Worm (Caenorhabditis elegans) whole organism, L4 larva: ENCODE data around the gene Y17G7B.12.
A peak's percentile ranks its signal among the peaks of the same experiment; 100 is the strongest.

Experiments used
- F26F4.8 ChIP-seq: fragments of 200-800 bp; sonication (Bioruptor generic); conservative IDR thresholded peaks from 2 replicates; pipeline ENCODE4 v1.3.6; 2022; ENCODE audit warnings: missing genetic modification characterization, missing compliant biosample characterization
- F44E2.7 ChIP-seq: fragments of 200-800 bp; sonication (Bioruptor generic); IDR thresholded peaks from 2 replicates; pipeline ENCODE4 v2.1.2; 2022; ENCODE audit warnings: missing genetic modification characterization, missing compliant biosample characterization
- T26A8.4 ChIP-seq: fragments of 200-800 bp; sonication (Bioruptor generic); IDR thresholded peaks from 2 replicates; pipeline ENCODE4 v1.3.6; 2022; ENCODE audit warnings: missing genetic modification characterization, missing compliant biosample characterization
- Y105C5A.15 ChIP-seq: fragments of 200-800 bp; sonication (Bioruptor generic); IDR thresholded peaks from 2 replicates; pipeline ENCODE4 v1.3.6; 2022; ENCODE audit warnings: missing genetic modification characterization, missing compliant biosample characterization
- Y48G9A.11 ChIP-seq: fragments of 200-800 bp; sonication (Bioruptor generic); IDR thresholded peaks from 2 replicates; pipeline ENCODE4 v1.3.6; 2022; ENCODE audit warnings: missing genetic modification reagents, missing genetic modification characterization, missing compliant biosample characterization
- Y5F2A.4 ChIP-seq: fragments of 200-800 bp; sonication (Bioruptor generic); optimal IDR thresholded peaks from 2 replicates; lab custom pipeline; 2018; ENCODE audit warnings: mild to moderate bottlenecking, missing genetic modification characterization, missing compliant biosample characterization
- ZK337.2 ChIP-seq: fragments of 200-800 bp; sonication (Bioruptor generic); IDR thresholded peaks from 2 replicates; pipeline ENCODE4 v1.3.6; 2022; ENCODE audit warnings: missing genetic modification reagents, missing genetic modification characterization, missing compliant biosample characterization
- aha-1 ChIP-seq: fragments of 150-350 bp; peaks from one replicate; lab custom pipeline; 2014; ENCODE audit warnings: missing biosample characterization, missing genetic modification characterization
- ama-1 ChIP-seq: fragments of 150-350 bp; optimal IDR thresholded peaks from 2 replicates; lab custom pipeline; 2014; ENCODE audit warnings: inconsistent platforms, mixed read lengths
- arid-1 ChIP-seq: fragments of 200-800 bp; sonication (Bioruptor generic); conservative IDR thresholded peaks from 2 replicates; pipeline ENCODE4 v1.3.6; 2022; ENCODE audit warnings: missing genetic modification reagents, missing genetic modification characterization, missing compliant biosample characterization
- ceh-44 ChIP-seq: fragments of 200-800 bp; sonication (Bioruptor generic); IDR thresholded peaks from 2 replicates; pipeline ENCODE4 v1.3.6; 2022; ENCODE audit warnings: missing genetic modification reagents, missing genetic modification characterization, missing compliant biosample characterization
- ceh-62 ChIP-seq: sonication (generic microtip); optimal IDR thresholded peaks from 2 replicates; lab custom pipeline; 2017; ENCODE audit warnings: missing biosample characterization, missing genetic modification characterization
- ctbp-1 ChIP-seq: fragments of 200-800 bp; sonication (Bioruptor generic); IDR thresholded peaks from 2 replicates; pipeline ENCODE4 v1.3.6; 2022; ENCODE audit warnings: missing genetic modification reagents, missing genetic modification characterization, missing compliant biosample characterization
- daf-16 ChIP-seq, 3 experiments: sonication (generic microtip); optimal IDR thresholded peaks; 2 replicates each; lab custom pipeline; 2016 to 2017; ENCODE audit warnings: missing genetic modification characterization in 3 of 3, missing genetic modification reagents in 3 of 3, mild to moderate bottlenecking in 2 of 3, missing compliant biosample characterization in 2 of 3, missing biosample characterization in 1 of 3, moderate library complexity in 1 of 3
- daf-8 ChIP-seq: fragments of 200-800 bp; sonication (Bioruptor generic); IDR thresholded peaks from 2 replicates; pipeline ENCODE4 v1.3.6; 2022; ENCODE audit warnings: missing genetic modification characterization, missing compliant biosample characterization
- dve-1 ChIP-seq: sonication (generic microtip); optimal IDR thresholded peaks from 2 replicates; lab custom pipeline; 2017; ENCODE audit warnings: antibody characterized with exemption, mild to moderate bottlenecking, missing genetic modification characterization, missing compliant biosample characterization; ENCODE audit not compliant: insufficient read depth
- fos-1 ChIP-seq: fragments of 150-350 bp; optimal IDR thresholded peaks from 2 replicates; lab custom pipeline; 2014; ENCODE audit warnings: missing biosample characterization, missing genetic modification characterization
- gei-8 ChIP-seq: fragments of 200-800 bp; sonication (Bioruptor generic); optimal IDR thresholded peaks from 2 replicates; lab custom pipeline; 2018; ENCODE audit warnings: mild to moderate bottlenecking, missing genetic modification characterization, missing compliant biosample characterization
- hlh-11 ChIP-seq: fragments of 200-800 bp; sonication (Bioruptor generic); optimal IDR thresholded peaks from 2 replicates; lab custom pipeline; 2018; ENCODE audit warnings: mild to moderate bottlenecking, missing genetic modification characterization, missing compliant biosample characterization
- hmg-1.1 ChIP-seq: fragments of 200-800 bp; sonication (Bioruptor generic); IDR thresholded peaks from 2 replicates; pipeline ENCODE4 v1.3.6; 2022; ENCODE audit warnings: missing genetic modification reagents, missing genetic modification characterization, missing compliant biosample characterization
- lim-7 ChIP-seq: fragments of 200-800 bp; sonication (Bioruptor generic); IDR thresholded peaks from 2 replicates; pipeline ENCODE4 v1.3.6; 2022; ENCODE audit warnings: missing genetic modification characterization, missing compliant biosample characterization
- lin-1 ChIP-seq: fragments of 200-800 bp; sonication (Bioruptor generic); IDR thresholded peaks from 2 replicates; pipeline ENCODE4 v1.3.6; 2022; ENCODE audit warnings: missing genetic modification reagents, missing genetic modification characterization, missing compliant biosample characterization
- lin-15B ChIP-seq: fragments of 150-350 bp; sonication (generic microtip); optimal IDR thresholded peaks from 3 replicates; lab custom pipeline; 2014; ENCODE audit warnings: missing biosample characterization, missing genetic modification characterization
- lin-38 ChIP-seq: fragments of 200-800 bp; sonication (Bioruptor generic); IDR thresholded peaks from 2 replicates; pipeline ENCODE4 v1.3.6; 2022; ENCODE audit warnings: missing genetic modification reagents, missing genetic modification characterization, missing compliant biosample characterization
- madf-5 ChIP-seq, 2 experiments: fragments of 200-800 bp; sonication (Bioruptor generic); IDR thresholded peaks; 2 replicates each; pipeline ENCODE4 v1.3.6; 2022; ENCODE audit warnings: missing compliant biosample characterization in 2 of 2, missing genetic modification characterization in 2 of 2
- mdl-1 ChIP-seq, 2 experiments: fragments of 150-350 bp in 1 of 2; sonication (generic microtip) in 1 of 2; optimal IDR thresholded peaks; 2 replicates each; lab custom pipeline; 2014 to 2017; ENCODE audit warnings: missing biosample characterization in 2 of 2, missing genetic modification characterization in 2 of 2
- mdt-29 ChIP-seq: fragments of 200-800 bp; sonication (Bioruptor generic); IDR thresholded peaks from 2 replicates; pipeline ENCODE4 v1.3.6; 2022; ENCODE audit warnings: missing genetic modification reagents, missing genetic modification characterization, missing compliant biosample characterization
- mes-2 ChIP-seq: sonication (generic microtip); optimal IDR thresholded peaks from 2 replicates; lab custom pipeline; 2016; ENCODE audit warnings: missing genotype, mild to moderate bottlenecking, missing genetic modification characterization, missing compliant biosample characterization; ENCODE audit not compliant: poor library complexity, severe bottlenecking
- mxl-2 ChIP-seq: fragments of 200-800 bp; sonication (Bioruptor generic); conservative IDR thresholded peaks from 2 replicates; pipeline ENCODE4 v1.3.6; 2022; ENCODE audit warnings: missing genetic modification reagents, missing genetic modification characterization, missing compliant biosample characterization
- mxl-3 ChIP-seq: fragments of 200-800 bp; sonication (Bioruptor generic); optimal IDR thresholded peaks from 2 replicates; lab custom pipeline; 2018; ENCODE audit warnings: mild to moderate bottlenecking, missing genetic modification characterization, missing compliant biosample characterization
- nhr-102 ChIP-seq: sonication (generic microtip); optimal IDR thresholded peaks from 2 replicates; lab custom pipeline; 2016; ENCODE audit warnings: mild to moderate bottlenecking, missing genetic modification characterization, moderate library complexity, missing compliant biosample characterization
- nhr-11 ChIP-seq: fragments of 150-350 bp; optimal IDR thresholded peaks from 2 replicates; lab custom pipeline; 2014; ENCODE audit warnings: missing biosample characterization, missing genetic modification characterization
- nhr-111 ChIP-seq: fragments of 200-800 bp; sonication (Bioruptor generic); optimal IDR thresholded peaks from 2 replicates; lab custom pipeline; 2018; ENCODE audit warnings: mild to moderate bottlenecking, missing genetic modification characterization, missing compliant biosample characterization
- nhr-48 ChIP-seq: sonication (generic microtip); optimal IDR thresholded peaks from 2 replicates; lab custom pipeline; 2016; ENCODE audit warnings: mild to moderate bottlenecking, missing genetic modification characterization, missing compliant biosample characterization
- nhr-77 ChIP-seq: fragments of 150-350 bp; optimal IDR thresholded peaks from 2 replicates; lab custom pipeline; 2014; ENCODE audit warnings: missing biosample characterization, missing genetic modification characterization
- pha-4 ChIP-seq, 2 experiments: fragments of 150-350 bp in 1 of 2; fragments of 200-800 bp in 1 of 2; sonication (Bioruptor generic) in 1 of 2; IDR thresholded peaks in 1 of 2; optimal IDR thresholded peaks in 1 of 2; 2 replicates each; pipeline versions ENCODE4 v1.3.6 to Lab custom; 2014 to 2022; ENCODE audit warnings: missing genetic modification characterization in 2 of 2, missing genetic modification reagents in 2 of 2, missing biosample characterization in 1 of 2, missing compliant biosample characterization in 1 of 2
- rbr-2 ChIP-seq: sonication (generic microtip); optimal IDR thresholded peaks from 2 replicates; lab custom pipeline; 2016; ENCODE audit warnings: missing genotype, missing genetic modification characterization, missing compliant biosample characterization
- sdz-12 ChIP-seq: fragments of 200-800 bp; sonication (Bioruptor generic); optimal IDR thresholded peaks from 2 replicates; lab custom pipeline; 2018; ENCODE audit warnings: mild to moderate bottlenecking, missing genetic modification characterization, missing compliant biosample characterization
- set-16 ChIP-seq: fragments of 200-800 bp; sonication (Bioruptor generic); IDR thresholded peaks from 2 replicates; pipeline ENCODE4 v1.3.6; 2022; ENCODE audit warnings: missing genetic modification reagents, missing genetic modification characterization, missing compliant biosample characterization
- snpc-1.2 ChIP-seq: fragments of 200-800 bp; sonication (Bioruptor generic); IDR thresholded peaks from 2 replicates; pipeline ENCODE4 v1.3.6; 2022; ENCODE audit warnings: missing genetic modification reagents, missing genetic modification characterization, missing compliant biosample characterization
- snpc-4 ChIP-seq: fragments of 150-350 bp; optimal IDR thresholded peaks from 2 replicates; lab custom pipeline; 2014; ENCODE audit warnings: missing biosample characterization, missing genetic modification characterization
- spr-1 ChIP-seq: sonication (generic microtip); optimal IDR thresholded peaks from 2 replicates; lab custom pipeline; 2016; ENCODE audit warnings: mild to moderate bottlenecking, missing genetic modification characterization, missing compliant biosample characterization
- tra-1 ChIP-seq: fragments of 200-800 bp; sonication (Bioruptor generic); IDR thresholded peaks from 2 replicates; pipeline ENCODE4 v1.3.6; 2022; ENCODE audit warnings: missing genetic modification reagents, missing genetic modification characterization, missing compliant biosample characterization
- unc-39 ChIP-seq: sonication (generic microtip); optimal IDR thresholded peaks from 2 replicates; lab custom pipeline; 2017; ENCODE audit warnings: missing biosample characterization, missing genetic modification characterization
- unc-62 ChIP-seq, 3 experiments: fragments of 150-350 bp in 1 of 3; sonication (generic microtip); optimal IDR thresholded peaks in 2 of 3; peaks in 1 of 3; 1 replicate in 1 of 3; 2 replicates in 2 of 3; lab custom pipeline; 2014 to 2017; ENCODE audit warnings: missing biosample characterization in 3 of 3, missing genetic modification characterization in 3 of 3, missing genetic modification reagents in 3 of 3, missing genotype in 1 of 3
- vab-7 ChIP-seq: fragments of 200-800 bp; sonication (Bioruptor generic); IDR thresholded peaks from 2 replicates; pipeline ENCODE4 v1.3.6; 2022; ENCODE audit warnings: missing genetic modification reagents, missing genetic modification characterization, missing compliant biosample characterization
- zag-1 ChIP-seq: fragments of 150-350 bp; optimal IDR thresholded peaks from 2 replicates; lab custom pipeline; 2014; ENCODE audit warnings: missing biosample characterization, missing genetic modification characterization

The Y17G7B.12 gene

DNA sequence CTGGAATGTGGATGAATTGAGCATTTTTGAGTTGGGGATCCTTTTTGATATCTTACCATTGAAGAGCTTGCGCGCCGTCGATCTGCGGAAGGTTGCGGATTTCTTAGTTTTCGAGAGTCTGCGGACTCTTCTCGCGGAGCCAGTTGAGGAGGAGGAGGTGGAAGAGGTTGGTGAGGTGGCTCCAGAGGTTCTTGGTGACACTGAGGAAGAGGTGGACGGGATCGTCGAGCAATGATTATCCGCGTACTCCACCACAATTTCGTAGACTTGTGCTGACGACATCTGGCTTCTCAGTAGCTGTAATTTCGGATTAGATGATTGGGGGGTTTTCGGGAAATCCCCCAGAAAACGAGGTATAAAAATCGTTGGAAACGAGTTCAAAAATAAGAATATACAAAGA is 46.3 kb upstream of the Y17G7B.12 start, which contains the start of gene Y17G7B.21:
Gene Y17G7B.21 (minus strand): TSS at position 299 of the 400 bp plus-strand sequence.
- TF ChIP-seq daf-16 (GFP tag; optimal IDR thresholded peaks at IDR 0.05; lab: Kevin White, UChicago) (peak in 1 of 2 experiments; percentile 4), daf-16 (tag; optimal IDR thresholded peaks at IDR 0.05; lab: Kevin White, UChicago) (no peak), unc-62 (GFP tag; optimal IDR thresholded peaks at IDR 0.05 in 1 of 2; lab: Kevin White, UChicago) (no peak), unc-62 (tag; optimal IDR thresholded peaks at IDR 0.05; lab: Kevin White, UChicago) (no peak), snpc-1.2 (GFP tag; lab: Robert Waterston, UW) (peak; percentile 42), snpc-4 (tag; lab: Kevin White, UChicago) (no peak), vab-7 (GFP tag; lab: Robert Waterston, UW) (0 out of 2 replicates have a peak, but pooled peaks have one; percentile 12), nhr-48 (tag; lab: Kevin White, UChicago) (no peak), madf-5 (GFP tag; IDR thresholded peaks at IDR 0.05; lab: Robert Waterston, UW) (0 out of 4 replicates have a peak, but pooled peaks of 1 of the 2 experiments have one; percentile 33), T26A8.4 (GFP tag; lab: Robert Waterston, UW) (0 out of 2 replicates have a peak, but pooled peaks have one; percentile 42), nhr-111 (GFP tag; lab: Kevin White, UChicago) (no peak), nhr-11 (tag; lab: Kevin White, UChicago) (no peak), F44E2.7 (no peak), mes-2 (peak; percentile 58), mxl-2 (GFP tag; lab: Robert Waterston, UW) (0 out of 2 replicates have a peak, but pooled peaks have one; percentile 23), nhr-102 (tag; lab: Kevin White, UChicago) (peak; percentile 37), gei-8 (GFP tag; lab: Kevin White, UChicago) (no peak), lim-7 (GFP tag; lab: Robert Waterston, UW) (0 out of 2 replicates have a peak, but pooled peaks have one; percentile 10), nhr-77 (tag; lab: Kevin White, UChicago) (no peak), mxl-3 (GFP tag; lab: Kevin White, UChicago) (no peak), ctbp-1 (peak; percentile 43; the same call in 1 of the 2 replicates), aha-1 (tag; lab: Kevin White, UChicago) (peak; percentile 19), Y105C5A.15 (peak; percentile 68; the same call in 1 of the 2 replicates), F26F4.8 (GFP tag; lab: Robert Waterston, UW) (0 out of 2 replicates have a peak, but pooled peaks have one; percentile 3), mdt-29 (GFP tag; lab: Robert Waterston, UW) (peak; percentile 33; the same call in 1 of the 2 replicates), sdz-12 (GFP tag; lab: Kevin White, UChicago) (peak; percentile 51), Y5F2A.4 (GFP tag; lab: Kevin White, UChicago) (peak; percentile 56), rbr-2 (tag; lab: Kevin White, UChicago) (no peak), ama-1 (peak; percentile 29), arid-1 (GFP tag; lab: Robert Waterston, UW) (peak; percentile 59; the same call in 1 of the 2 replicates), ceh-62 (tag; lab: Kevin White, UChicago) (no peak), pha-4 (GFP tag; IDR thresholded peaks at IDR 0.05; lab: Robert Waterston, UW) (peak; percentile 41; the same call in 1 of the 2 replicates), pha-4 (tag; optimal IDR thresholded peaks at IDR 0.05; lab: Kevin White, UChicago) (no peak), lin-38 (GFP tag; lab: Robert Waterston, UW) (peak; percentile 78), set-16 (GFP tag; lab: Robert Waterston, UW) (peak; percentile 85), tra-1 (GFP tag; lab: Robert Waterston, UW) (peak; percentile 40; the same call in 1 of the 2 replicates), mdl-1 (tag; optimal IDR thresholded peaks at IDR 0.05; lab: Kevin White, UChicago) (no peak)
- TF ChIP-seq, all 104 proteins: peak for 22

- TF ChIP-seq zag-1 (tag; lab: Kevin White, UChicago) (no peak), ama-1 (no peak), unc-39 (tag; lab: Kevin White, UChicago) (no peak), T26A8.4 (GFP tag; lab: Robert Waterston, UW) (0 out of 2 replicates have a peak, but pooled peaks have one; percentile 46), lin-15B (tag; lab: Kevin White, UChicago) (no peak), spr-1 (tag; lab: Kevin White, UChicago) (no peak), set-16 (GFP tag; lab: Robert Waterston, UW) (peak; percentile 85), ceh-44 (GFP tag; lab: Robert Waterston, UW) (no peak), tra-1 (GFP tag; lab: Robert Waterston, UW) (no peak), hlh-11 (tag; lab: Kevin White, UChicago) (no peak), vab-7 (GFP tag; lab: Robert Waterston, UW) (no peak), daf-8 (GFP tag; lab: Robert Waterston, UW) (no peak), dve-1 (no peak), lin-1 (GFP tag; lab: Robert Waterston, UW) (no peak), ZK337.2 (GFP tag; lab: Robert Waterston, UW) (0 out of 2 replicates have a peak, but pooled peaks have one; percentile 5), Y48G9A.11 (GFP tag; lab: Robert Waterston, UW) (no peak), hmg-1.1 (no peak), fos-1 (no peak)
Observed at ce11 chrII:11978478-11978877, 45.2 kb upstream of the Y17G7B.12 start.
